Worm (Caenorhabditis elegans): ENCODE measurements around the gene wrt-7.

Gene wrt-7

DNA sequence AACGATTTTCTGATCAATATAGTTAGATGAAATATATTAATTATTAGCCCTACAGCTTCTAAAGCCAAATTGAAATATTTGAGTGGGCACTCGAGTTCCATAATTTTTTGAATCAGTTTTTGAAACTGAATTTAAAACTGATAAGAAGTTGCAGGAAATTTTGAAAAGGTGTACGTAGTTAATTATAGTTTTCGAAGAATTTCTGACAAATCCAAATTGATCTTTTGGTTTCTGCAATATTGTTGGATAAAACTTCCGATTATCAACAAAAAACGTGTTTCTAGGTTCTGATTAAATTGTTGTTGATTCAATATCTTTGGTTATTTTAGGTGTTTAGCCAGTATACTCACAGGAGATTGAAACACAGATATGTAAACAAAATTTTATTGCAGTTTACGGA is 30.6 kb downstream of the wrt-7 start, which contains the start of gene T26H8.4:
T26H8.4 (minus strand) TSS at position 101 of the 400 bp plus-strand sequence.
- TF ChIP-seq let-526 (GFP tag; IDR thresholded peaks at IDR 0.05), result no peak
- no peak for TF ChIP-seq cebp-2 (GFP tag; IDR thresholded peaks at IDR 0.05)
- TF ChIP-seq B0336.3 (GFP tag; IDR thresholded peaks at IDR 0.05), result no peak
- no peak for TF ChIP-seq zfh-2 (GFP tag; conservative IDR thresholded peaks at IDR 0.05)
- TF ChIP-seq cebp-1 (GFP tag; IDR thresholded peaks at IDR 0.05), result no peak
- no peak for TF ChIP-seq cebp-1 (tag; optimal IDR thresholded peaks at IDR 0.05)
- TF ChIP-seq nfyb-1 (GFP tag; IDR thresholded peaks at IDR 0.05), result no peak
- no peak for TF ChIP-seq T26A5.8 (tag; optimal IDR thresholded peaks at IDR 0.05)
- TF ChIP-seq sptf-2 (GFP tag; optimal IDR thresholded peaks at IDR 0.05), result no peak
- no peak for TF ChIP-seq bed-2 (GFP tag; IDR thresholded peaks at IDR 0.05)
- no peak for TF ChIP-seq snpc-1.1 (tag; optimal IDR thresholded peaks at IDR 0.05; ENCODE audit: insufficient read depth)
- TF ChIP-seq madf-8 (GFP tag; conservative IDR thresholded peaks at IDR 0.05), result no peak
- TF ChIP-seq lin-40 (tag; optimal IDR thresholded peaks at IDR 0.05), result no peak
- no peak for TF ChIP-seq F37B4.10 (GFP tag; IDR thresholded peaks at IDR 0.05)
- TF ChIP-seq Y53G8AR.9 (GFP tag; conservative IDR thresholded peaks at IDR 0.05), result no peak
- TF ChIP-seq fkh-3 (tag; optimal IDR thresholded peaks at IDR 0.05), result no peak
- no peak for TF ChIP-seq sea-2 (GFP tag; IDR thresholded peaks at IDR 0.05)
- no peak for TF ChIP-seq nfya-2 (GFP tag; IDR thresholded peaks at IDR 0.05)
- no peak for TF ChIP-seq tlf-1 (GFP tag; optimal IDR thresholded peaks at IDR 0.05)
- TF ChIP-seq aptf-3 (GFP tag; IDR thresholded peaks at IDR 0.05), result no peak
- TF ChIP-seq F22D6.2 (tag; optimal IDR thresholded peaks at IDR 0.05), result no peak

ce11 chrV:15305502-15305901 is 31.8 kb downstream of the wrt-7 start, which contains the start of gene T26H8.5:
TSS of gene T26H8.5 (minus strand) at chrV:15305602.
- TF ChIP-seq egrh-3 (GFP tag; IDR thresholded peaks at IDR 0.05), result no peak
- TF ChIP-seq let-526 (GFP tag; IDR thresholded peaks at IDR 0.05), result no peak
- TF ChIP-seq hmg-20 (GFP tag; IDR thresholded peaks at IDR 0.05), result no peak
- no peak for TF ChIP-seq Y67H2A.10 (GFP tag; conservative IDR thresholded peaks at IDR 0.05)
- no peak for TF ChIP-seq nhr-27 (tag; optimal IDR thresholded peaks at IDR 0.05)

ce11 chrV:15303625-15304024 is 33.7 kb downstream of the wrt-7 start, which contains the start of gene srx-48:
TSS of gene srx-48 (minus strand) at chrV:15303725.
- TF ChIP-seq ztf-25 (GFP tag; IDR thresholded peaks at IDR 0.05) (no peak), F55B11.4 (tag; optimal IDR thresholded peaks at IDR 0.05; ENCODE audit: borderline replicate concordance, insufficient read depth) (no peak)

DNA sequence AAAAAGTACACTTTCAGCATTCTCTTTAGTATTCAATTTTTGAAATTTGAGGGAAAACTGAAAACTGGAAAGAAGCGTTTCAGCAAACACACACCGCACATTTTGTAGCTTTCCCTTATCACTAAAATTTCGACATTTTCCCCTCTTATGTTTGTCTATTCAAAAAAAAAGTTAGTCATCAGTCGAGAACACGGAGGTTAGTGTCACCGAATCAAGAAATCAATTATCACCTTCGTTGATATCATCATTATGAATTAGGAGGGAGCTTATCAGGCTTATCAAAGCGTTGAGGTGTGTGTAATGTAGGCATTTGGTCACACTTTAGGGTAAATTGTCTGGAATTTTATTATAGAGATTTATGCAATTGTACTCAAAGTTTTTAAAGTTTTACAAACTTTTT is 38.7 kb downstream of the wrt-7 start, which contains the start of gene cpr-3:
cpr-3 (minus strand) TSS at position 104 of the 400 bp plus-strand sequence.
- TF ChIP-seq nhr-80 (tag; optimal IDR thresholded peaks at IDR 0.05) (peak; percentile 97), ztf-28 (GFP tag; IDR thresholded peaks at IDR 0.05) (no peak), ets-4 (GFP tag; optimal IDR thresholded peaks at IDR 0.05) (peak; percentile 83), F55B11.4 (tag; optimal IDR thresholded peaks at IDR 0.05; ENCODE audit: borderline replicate concordance, insufficient read depth) (no peak), ztf-18 (tag; optimal IDR thresholded peaks at IDR 0.05) (no peak), snpc-1.3 (tag; optimal IDR thresholded peaks at IDR 0.05; ENCODE audit: insufficient read depth) (no peak), K11D2.4 (GFP tag; IDR thresholded peaks at IDR 0.05) (no peak), ceh-40 (GFP tag; IDR thresholded peaks at IDR 0.05) (no peak), K12H6.12 (tag; optimal IDR thresholded peaks at IDR 0.05) (no peak), egl-44 (GFP tag; IDR thresholded peaks at IDR 0.05) (no peak), F49E8.2 (tag; optimal IDR thresholded peaks at IDR 0.05; ENCODE audit: insufficient read depth) (no peak), lin-54 (GFP tag; optimal IDR thresholded peaks at IDR 0.05) (no peak), die-1 (tag; optimal IDR thresholded peaks at IDR 0.05) (no peak), rcor-1 (GFP tag; IDR thresholded peaks at IDR 0.05) (no peak), mxl-1 (tag; optimal IDR thresholded peaks at IDR 0.05) (no peak), lin-26 (GFP tag; IDR thresholded peaks at IDR 0.05) (no peak), mel-28 (tag; optimal IDR thresholded peaks at IDR 0.05; ENCODE audit: borderline replicate concordance) (no peak), attf-5 (GFP tag; optimal IDR thresholded peaks at IDR 0.05) (no peak), somi-1 (GFP tag; optimal IDR thresholded peaks at IDR 0.05) (no peak), nhr-179 (tag; optimal IDR thresholded peaks at IDR 0.05) (no peak)
